Worm (Caenorhabditis elegans) whole organism, L2 larva: ENCODE measurements around the gene unc-83.

Source experiments
- C34F6.9 ChIP-seq: fragments of 150-350 bp; optimal IDR thresholded peaks from 2 replicates; lab custom pipeline; 2014; ENCODE audit warnings: missing biosample characterization, missing genetic modification characterization
- F13H6.1 ChIP-seq: sonication (generic microtip); optimal IDR thresholded peaks from 2 replicates; lab custom pipeline; 2016; ENCODE audit warnings: missing genetic modification characterization, missing compliant biosample characterization
- R02D3.7 ChIP-seq: fragments of 150-350 bp; optimal IDR thresholded peaks from 2 replicates; lab custom pipeline; 2014; ENCODE audit warnings: missing biosample characterization, missing genetic modification characterization
- Y55F3AM.14 ChIP-seq: fragments of 200-800 bp; sonication (Bioruptor generic); optimal IDR thresholded peaks from 2 replicates; lab custom pipeline; 2018; ENCODE audit warnings: mild to moderate bottlenecking, missing genetic modification characterization, missing compliant biosample characterization
- ZK546.5 ChIP-seq: sonication (generic microtip); optimal IDR thresholded peaks from 2 replicates; lab custom pipeline; 2017; ENCODE audit warnings: missing biosample characterization, missing genetic modification characterization
- alr-1 ChIP-seq: fragments of 150-350 bp; optimal IDR thresholded peaks from 2 replicates; lab custom pipeline; 2014; ENCODE audit warnings: missing biosample characterization, missing genetic modification characterization
- ama-1 ChIP-seq: fragments of 150-350 bp; optimal IDR thresholded peaks from 2 replicates; lab custom pipeline; 2018; ENCODE audit warnings: inconsistent platforms
- blmp-1 ChIP-seq: sonication (generic microtip); optimal IDR thresholded peaks from 2 replicates; lab custom pipeline; 2017; ENCODE audit warnings: missing genetic modification characterization, mild to moderate bottlenecking, missing compliant biosample characterization, antibody characterized with exemption, moderate library complexity; ENCODE audit not compliant: insufficient read depth
- ceh-16 ChIP-seq: fragments of 150-350 bp; optimal IDR thresholded peaks from 2 replicates; lab custom pipeline; 2014; ENCODE audit warnings: missing biosample characterization, missing genetic modification characterization
- ceh-82 ChIP-seq: fragments of 150-350 bp; optimal IDR thresholded peaks from 2 replicates; lab custom pipeline; 2014; ENCODE audit warnings: missing biosample characterization, missing genetic modification characterization
- crh-2 ChIP-seq: sonication (generic microtip); optimal IDR thresholded peaks from 2 replicates; lab custom pipeline; 2017; ENCODE audit warnings: missing biosample characterization, missing genetic modification characterization
- dmd-4 ChIP-seq: sonication (generic microtip); optimal IDR thresholded peaks from 2 replicates; lab custom pipeline; 2017; ENCODE audit warnings: missing biosample characterization, missing genetic modification characterization
- egl-27 ChIP-seq: sonication (generic microtip); optimal IDR thresholded peaks from 3 replicates; lab custom pipeline; 2017; ENCODE audit warnings: missing biosample characterization, missing genetic modification reagents, missing genetic modification characterization
- elt-1 ChIP-seq: fragments of 150-350 bp; optimal IDR thresholded peaks from 2 replicates; lab custom pipeline; 2014; ENCODE audit warnings: missing biosample characterization, missing genetic modification characterization
- elt-3 ChIP-seq: sonication (generic microtip); optimal IDR thresholded peaks from 2 replicates; lab custom pipeline; 2017; ENCODE audit warnings: missing biosample characterization, missing genetic modification characterization
- fos-1 ChIP-seq: fragments of 150-350 bp; optimal IDR thresholded peaks from 2 replicates; lab custom pipeline; 2014; ENCODE audit warnings: missing biosample characterization, missing genetic modification characterization
- gmeb-1 ChIP-seq: fragments of 150-350 bp; optimal IDR thresholded peaks from 2 replicates; lab custom pipeline; 2014; ENCODE audit warnings: missing biosample characterization, missing genetic modification characterization
- lin-11 ChIP-seq: fragments of 150-350 bp; sonication (generic microtip); optimal IDR thresholded peaks from 2 replicates; lab custom pipeline; 2014; ENCODE audit warnings: missing biosample characterization, missing genetic modification characterization, inconsistent platforms, mixed read lengths
- lin-13 ChIP-seq: fragments of 150-350 bp; optimal IDR thresholded peaks from 2 replicates; lab custom pipeline; 2014; ENCODE audit warnings: missing biosample characterization, missing genetic modification reagents, missing genetic modification characterization
- lin-39 ChIP-seq: fragments of 150-350 bp; optimal IDR thresholded peaks from 2 replicates; lab custom pipeline; 2014; ENCODE audit warnings: missing biosample characterization, missing genetic modification reagents, missing genetic modification characterization
- lsy-2 ChIP-seq, 2 experiments: fragments of 150-350 bp in 1 of 2; sonication (generic microtip) in 1 of 2; optimal IDR thresholded peaks; 2 replicates each; lab custom pipeline; 2014 to 2017; ENCODE audit warnings: missing biosample characterization in 2 of 2, missing genetic modification characterization in 2 of 2
- mab-5 ChIP-seq: fragments of 150-350 bp; optimal IDR thresholded peaks from 2 replicates; lab custom pipeline; 2014; ENCODE audit warnings: missing biosample characterization, missing genetic modification characterization
- mbf-1 ChIP-seq: sonication (generic microtip); optimal IDR thresholded peaks from 2 replicates; lab custom pipeline; 2017; ENCODE audit warnings: missing biosample characterization, missing genetic modification characterization
- nhr-11 ChIP-seq: fragments of 150-350 bp; optimal IDR thresholded peaks from 2 replicates; lab custom pipeline; 2014; ENCODE audit warnings: missing biosample characterization, missing genetic modification characterization
- nhr-129 ChIP-seq: fragments of 150-350 bp; optimal IDR thresholded peaks from 2 replicates; lab custom pipeline; 2014; ENCODE audit warnings: missing biosample characterization, missing genetic modification characterization
- nhr-21 ChIP-seq: fragments of 150-350 bp; optimal IDR thresholded peaks from 2 replicates; lab custom pipeline; 2014; ENCODE audit warnings: missing biosample characterization, missing genetic modification characterization
- nhr-23 ChIP-seq: fragments of 150-350 bp; optimal IDR thresholded peaks from 2 replicates; lab custom pipeline; 2014; ENCODE audit warnings: missing biosample characterization, missing genetic modification reagents, missing genetic modification characterization
- nhr-25 ChIP-seq: fragments of 150-350 bp; sonication (generic microtip); optimal IDR thresholded peaks from 3 replicates; lab custom pipeline; 2014; ENCODE audit warnings: missing biosample characterization, missing genetic modification characterization
- nhr-6 ChIP-seq: fragments of 150-350 bp; optimal IDR thresholded peaks from 2 replicates; lab custom pipeline; 2014; ENCODE audit warnings: missing biosample characterization, missing genetic modification characterization
- nhr-77 ChIP-seq: fragments of 150-350 bp; optimal IDR thresholded peaks from 2 replicates; lab custom pipeline; 2014; ENCODE audit warnings: missing biosample characterization, missing genetic modification characterization
- peb-1 ChIP-seq: fragments of 150-350 bp; optimal IDR thresholded peaks from 2 replicates; lab custom pipeline; 2014; ENCODE audit warnings: missing biosample characterization, missing genetic modification characterization
- sem-4 ChIP-seq: fragments of 150-350 bp; optimal IDR thresholded peaks from 2 replicates; lab custom pipeline; 2014; ENCODE audit warnings: missing biosample characterization, missing genetic modification reagents, missing genetic modification characterization
- sma-3 ChIP-seq: sonication (generic microtip); optimal IDR thresholded peaks from 2 replicates; lab custom pipeline; 2016; ENCODE audit warnings: missing genetic modification reagents, missing genetic modification characterization, missing compliant biosample characterization
- sma-9 ChIP-seq, 2 experiments: fragments of 150-350 bp in 1 of 2; sonication (generic microtip) in 1 of 2; optimal IDR thresholded peaks; 2 replicates each; lab custom pipeline; 2014 to 2016; ENCODE audit warnings: missing genetic modification characterization in 2 of 2, mild to moderate bottlenecking in 1 of 2, missing biosample characterization in 1 of 2, missing compliant biosample characterization in 1 of 2, missing genetic modification reagents in 1 of 2, moderate library complexity in 1 of 2
- snpc-4 ChIP-seq: fragments of 150-350 bp; optimal IDR thresholded peaks from 2 replicates; lab custom pipeline; 2014; ENCODE audit warnings: missing biosample characterization, missing genetic modification characterization
- unc-55 ChIP-seq: fragments of 150-350 bp; sonication (generic microtip); optimal IDR thresholded peaks from 3 replicates; lab custom pipeline; 2014; ENCODE audit warnings: missing biosample characterization, missing genetic modification reagents, missing genetic modification characterization
- unc-62 ChIP-seq: fragments of 150-350 bp; optimal IDR thresholded peaks from 2 replicates; lab custom pipeline; 2014; ENCODE audit warnings: missing biosample characterization, missing genetic modification reagents, missing genetic modification characterization
- ztf-1 ChIP-seq: fragments of 200-800 bp; sonication (Bioruptor generic); conservative IDR thresholded peaks from 2 replicates; pipeline ENCODE4 v1.3.6; 2022; ENCODE audit warnings: missing genetic modification characterization, missing compliant biosample characterization
- ztf-11 ChIP-seq: sonication (generic microtip); optimal IDR thresholded peaks from 2 replicates; lab custom pipeline; 2017; ENCODE audit warnings: missing biosample characterization, missing genetic modification characterization
- ztf-4 ChIP-seq: fragments of 150-350 bp; optimal IDR thresholded peaks from 2 replicates; lab custom pipeline; 2014; ENCODE audit warnings: missing biosample characterization, missing genetic modification characterization

The unc-83 gene

ce11 chrV:6429870-6430339 is 35.0 kb upstream of the unc-83 start, which contains the start of gene alh-4:
alh-4 (minus strand) TSS chrV:6429920.
- TF ChIP-seq Y55F3AM.14 (GFP tag; lab: Kevin White, UChicago): no peak
- no peak for TF ChIP-seq mab-5
- TF ChIP-seq alr-1: no peak
- TF ChIP-seq blmp-1 (tag; lab: Kevin White, UChicago): peak; percentile 3
- no peak for TF ChIP-seq ztf-11 (tag; lab: Kevin White, UChicago)
- no peak for TF ChIP-seq ztf-4 (tag; lab: Kevin White, UChicago)
- no peak for TF ChIP-seq nhr-77 (tag; lab: Kevin White, UChicago)
- no peak for TF ChIP-seq nhr-6 (tag; lab: Kevin White, UChicago)
- TF ChIP-seq crh-2: no peak
- TF ChIP-seq F13H6.1 (tag; lab: Kevin White, UChicago): no peak
- TF ChIP-seq nhr-129 (tag; lab: Kevin White, UChicago): peak; percentile 16
- TF ChIP-seq gmeb-1 (tag; lab: Kevin White, UChicago): peak; percentile 19
- no peak for TF ChIP-seq R02D3.7 (tag; lab: Kevin White, UChicago)
- TF ChIP-seq nhr-21 (tag; lab: Kevin White, UChicago): peak; percentile 6
- TF ChIP-seq ztf-1: no peak
- peak; percentile 66 for TF ChIP-seq nhr-25 (tag; lab: Kevin White, UChicago)
- peak; percentile 21 for TF ChIP-seq sma-9 (GFP tag; optimal IDR thresholded peaks at IDR 0.05; lab: Kevin White, UChicago)
- TF ChIP-seq sma-9 (tag; optimal IDR thresholded peaks at IDR 0.05; lab: Kevin White, UChicago): no peak
- TF ChIP-seq lin-11 (tag; lab: Kevin White, UChicago): no peak
- no peak for TF ChIP-seq unc-62 (GFP tag; lab: Kevin White, UChicago)
- TF ChIP-seq sma-3 (GFP tag; lab: Kevin White, UChicago): peak; percentile 61

- TF ChIP-seq lin-13 (GFP tag; lab: Kevin White, UChicago): no peak
- no peak for TF ChIP-seq nhr-77 (tag; lab: Kevin White, UChicago)
- no peak for TF ChIP-seq ZK546.5 (tag; lab: Kevin White, UChicago)
- TF ChIP-seq ztf-1: no peak
- TF ChIP-seq lsy-2 (tag; optimal IDR thresholded peaks at IDR 0.05; lab: Kevin White, UChicago): no peak
- TF ChIP-seq mbf-1: no peak
- TF ChIP-seq ceh-16 (tag; lab: Kevin White, UChicago): no peak
- TF ChIP-seq fos-1 (tag; lab: Kevin White, UChicago): no peak
- TF ChIP-seq crh-2: peak; percentile 21
- no peak for TF ChIP-seq ztf-4 (tag; lab: Kevin White, UChicago)
- peak; percentile 26 for TF ChIP-seq sma-9 (GFP tag; optimal IDR thresholded peaks at IDR 0.05; lab: Kevin White, UChicago)
- TF ChIP-seq sma-9 (tag; optimal IDR thresholded peaks at IDR 0.05; lab: Kevin White, UChicago): no peak
- TF ChIP-seq Y55F3AM.14 (GFP tag; lab: Kevin White, UChicago): no peak
- TF ChIP-seq mab-5: no peak
- no peak for TF ChIP-seq dmd-4 (tag; lab: Kevin White, UChicago)
- peak; percentile 18 for TF ChIP-seq nhr-129 (tag; lab: Kevin White, UChicago)
- peak; percentile 3 for TF ChIP-seq blmp-1 (tag; lab: Kevin White, UChicago)
- TF ChIP-seq ama-1 (lab: Kevin White, UChicago): no peak
- no peak for TF ChIP-seq ceh-82 (tag; lab: Kevin White, UChicago)
- TF ChIP-seq F13H6.1 (tag; lab: Kevin White, UChicago): no peak
- TF ChIP-seq nhr-23 (tag; lab: Kevin White, UChicago): no peak
- peak; percentile 49 for TF ChIP-seq sma-3 (GFP tag; lab: Kevin White, UChicago)
- TF ChIP-seq elt-3 (tag; lab: Kevin White, UChicago): no peak
- TF ChIP-seq C34F6.9 (tag; lab: Kevin White, UChicago): no peak
These were observed 34.1 kb upstream of the unc-83 start for ce11 chrV:6430526-6431371.

ce11 chrV:6433446-6434178 is 31.3 kb upstream of the unc-83 start, which contains the start of the genes gad-1 and erfa-1:
gad-1 (minus strand) TSS chrV:6433496.
erfa-1 (plus strand) TSS chrV:6434128.
- TF ChIP-seq snpc-4: no peak
- TF ChIP-seq ztf-1: no peak
- TF ChIP-seq ama-1 (lab: Kevin White, UChicago): no peak
- TF ChIP-seq lsy-2 (tag; optimal IDR thresholded peaks at IDR 0.05; lab: Kevin White, UChicago): peak; percentile 24 to 91
- TF ChIP-seq peb-1: no peak
- TF ChIP-seq lin-13 (GFP tag; lab: Kevin White, UChicago): peak; percentile 24
- TF ChIP-seq lin-39 (tag; lab: Kevin White, UChicago): no peak
- peak; percentile 46 for TF ChIP-seq nhr-21 (tag; lab: Kevin White, UChicago)
- peak; percentile 65 for TF ChIP-seq crh-2
- TF ChIP-seq nhr-25 (tag; lab: Kevin White, UChicago): peak; percentile 38
- peak; percentile 16 for TF ChIP-seq lin-11 (tag; lab: Kevin White, UChicago)
- TF ChIP-seq unc-55 (GFP tag; lab: Kevin White, UChicago): peak; percentile 84
- no peak for TF ChIP-seq Y55F3AM.14 (GFP tag; lab: Kevin White, UChicago)
- TF ChIP-seq ceh-82 (tag; lab: Kevin White, UChicago): no peak
- TF ChIP-seq gmeb-1 (tag; lab: Kevin White, UChicago): no peak
- TF ChIP-seq nhr-6 (tag; lab: Kevin White, UChicago): no peak
- TF ChIP-seq F13H6.1 (tag; lab: Kevin White, UChicago): peak; percentile 2
- peak; percentile 60 for TF ChIP-seq sma-9 (GFP tag; optimal IDR thresholded peaks at IDR 0.05; lab: Kevin White, UChicago)
- no peak for TF ChIP-seq sma-9 (tag; optimal IDR thresholded peaks at IDR 0.05; lab: Kevin White, UChicago)
- TF ChIP-seq egl-27 (tag; lab: Kevin White, UChicago): no peak
- no peak for TF ChIP-seq fos-1 (tag; lab: Kevin White, UChicago)
- peak; percentile 71 for TF ChIP-seq nhr-129 (tag; lab: Kevin White, UChicago)
- TF ChIP-seq ZK546.5 (tag; lab: Kevin White, UChicago): no peak
- TF ChIP-seq sma-3 (GFP tag; lab: Kevin White, UChicago): peak; percentile 26
- TF ChIP-seq unc-62 (GFP tag; lab: Kevin White, UChicago): no peak
- TF ChIP-seq C34F6.9 (tag; lab: Kevin White, UChicago): peak; percentile 60
- no peak for TF ChIP-seq elt-1
- TF ChIP-seq sem-4 (tag; lab: Kevin White, UChicago): no peak
- no peak for TF ChIP-seq nhr-11
